Fruit fly (Drosophila melanogaster) whole organism, embryonic: ENCODE data around the gene CG5180.
A peak's percentile ranks its signal among the peaks of the same experiment; 100 is the strongest.

Experiments used
- Ada2b ChIP-seq: fragments of 200-800 bp; sonication (Bioruptor generic); IDR thresholded peaks from 2 replicates; pipeline ENCODE4 v1.3.6; 2022; ENCODE audit warnings: missing biosample characterization, missing genetic modification characterization
- Atf3 ChIP-seq: fragments of 200-800 bp; sonication (Bioruptor generic); optimal IDR thresholded peaks from 3 replicates; lab custom pipeline; 2016; ENCODE audit warnings: missing biosample characterization, missing genetic modification characterization
- CG10267 ChIP-seq: fragments of 200-800 bp; sonication (Bioruptor generic); optimal IDR thresholded peaks from 2 replicates; lab custom pipeline; 2018; ENCODE audit warnings: missing biosample characterization, mild to moderate bottlenecking, missing genetic modification characterization, moderate library complexity
- CG11093 ChIP-seq: fragments of 200-800 bp; sonication (Bioruptor generic); IDR thresholded peaks from 3 replicates; pipeline ENCODE4 v1.3.6; 2022; ENCODE audit warnings: missing biosample characterization, missing genetic modification characterization
- CG12219 ChIP-seq: fragments of 200-800 bp; sonication (Bioruptor generic); optimal IDR thresholded peaks from 3 replicates; lab custom pipeline; 2018; ENCODE audit warnings: missing biosample characterization, mild to moderate bottlenecking, missing genetic modification characterization
- CG15073 ChIP-seq: fragments of 200-800 bp; sonication (Bioruptor generic); optimal IDR thresholded peaks from 2 replicates; lab custom pipeline; 2016; ENCODE audit warnings: missing biosample characterization, missing genetic modification characterization
- CG17912 ChIP-seq: fragments of 200-800 bp; sonication (Bioruptor generic); optimal IDR thresholded peaks from 2 replicates; lab custom pipeline; 2018; ENCODE audit warnings: missing biosample characterization, mild to moderate bottlenecking, missing genetic modification characterization
- CG18619 ChIP-seq: fragments of 200-800 bp; sonication (Bioruptor generic); optimal IDR thresholded peaks from 3 replicates; lab custom pipeline; 2017; ENCODE audit warnings: missing biosample characterization, mild to moderate bottlenecking, missing genetic modification characterization
- CG18764 ChIP-seq: fragments of 200-800 bp; sonication (Bioruptor generic); optimal IDR thresholded peaks from 3 replicates; lab custom pipeline; 2016; ENCODE audit warnings: missing biosample characterization, missing genetic modification characterization
- CG3065 ChIP-seq: fragments of 200-800 bp; sonication (Bioruptor generic); optimal IDR thresholded peaks from 2 replicates; lab custom pipeline; 2016; ENCODE audit warnings: missing biosample characterization, missing genetic modification characterization
- CG3838 ChIP-seq: fragments of 200-800 bp; sonication (Bioruptor generic); optimal IDR thresholded peaks from 3 replicates; lab custom pipeline; 2016; ENCODE audit warnings: missing biosample characterization, missing genetic modification characterization
- CG3847 ChIP-seq: fragments of 200-800 bp; sonication (Bioruptor generic); IDR thresholded peaks from 2 replicates; pipeline ENCODE4 v1.3.6; 2022; ENCODE audit warnings: missing biosample characterization, missing genetic modification characterization
- CG4730 ChIP-seq: fragments of 200-800 bp; sonication (Bioruptor generic); IDR thresholded peaks from 2 replicates; pipeline ENCODE4 v1.3.6; 2022; ENCODE audit warnings: missing biosample characterization, missing genetic modification characterization
- CG6689 ChIP-seq: fragments of 200-800 bp; sonication (Bioruptor generic); IDR thresholded peaks from 2 replicates; pipeline ENCODE4 v1.3.6; 2022; ENCODE audit warnings: missing biosample characterization, missing genetic modification characterization
- CG6791 ChIP-seq: fragments of 200-800 bp; sonication (Bioruptor generic); IDR thresholded peaks from 3 replicates; pipeline ENCODE4 v1.3.6; 2022; ENCODE audit warnings: missing biosample characterization, missing genetic modification characterization; ENCODE audit not compliant: partially characterized antibody
- CG7372 ChIP-seq: fragments of 200-800 bp; sonication (Bioruptor generic); IDR thresholded peaks from 2 replicates; pipeline ENCODE4 v1.3.6; 2022; ENCODE audit warnings: missing biosample characterization, missing genetic modification characterization
- CG7928 ChIP-seq: fragments of 200-800 bp; sonication (Bioruptor generic); optimal IDR thresholded peaks from 2 replicates; lab custom pipeline; 2017; ENCODE audit warnings: missing biosample characterization, mild to moderate bottlenecking, missing genetic modification characterization
- CG8478 ChIP-seq: fragments of >200 bp; optimal IDR thresholded peaks from 2 replicates; lab custom pipeline; 2018
- CG8944 ChIP-seq: fragments of 200-800 bp; sonication (Bioruptor generic); optimal IDR thresholded peaks from 3 replicates; lab custom pipeline; 2016; ENCODE audit warnings: missing biosample characterization, missing genetic modification characterization
- D19B ChIP-seq: fragments of 200-800 bp; sonication (Bioruptor generic); optimal IDR thresholded peaks from 2 replicates; lab custom pipeline; 2017; ENCODE audit warnings: missing biosample characterization, mild to moderate bottlenecking, missing genetic modification characterization
- Deaf1 ChIP-seq: fragments of 200-800 bp; optimal IDR thresholded peaks from 3 replicates; lab custom pipeline; 2019; ENCODE audit warnings: missing biosample characterization, mild to moderate bottlenecking, missing genetic modification characterization, moderate library complexity
- HHEX ChIP-seq: fragments of 200-800 bp; sonication (Bioruptor generic); optimal IDR thresholded peaks from 3 replicates; lab custom pipeline; 2017; ENCODE audit warnings: missing biosample characterization, mild to moderate bottlenecking, missing genetic modification characterization, missing genetic modification reagents
- HmgD ChIP-seq: fragments of 200-800 bp; sonication (Bioruptor generic); optimal IDR thresholded peaks from 3 replicates; lab custom pipeline; 2016; ENCODE audit warnings: missing biosample characterization, missing genetic modification characterization
- Hsf ChIP-seq: fragments of 200-800 bp; sonication (Bioruptor generic); optimal IDR thresholded peaks from 3 replicates; lab custom pipeline; 2016; ENCODE audit warnings: missing biosample characterization, missing genetic modification characterization
- Kr ChIP-seq: fragments of 200-800 bp; sonication (Bioruptor generic); optimal IDR thresholded peaks from 2 replicates; lab custom pipeline; 2017; ENCODE audit warnings: missing biosample characterization, mild to moderate bottlenecking, missing genetic modification characterization
- MBD-R2 ChIP-seq: fragments of 200-800 bp; sonication (Bioruptor generic); IDR thresholded peaks from 2 replicates; pipeline ENCODE4 v1.3.6; 2022; ENCODE audit warnings: missing biosample characterization, missing genetic modification characterization
- Med ChIP-seq: fragments of 200-800 bp; sonication (Bioruptor generic); peaks from one replicate; lab custom pipeline; 2016; ENCODE audit warnings: missing biosample characterization, missing genetic modification characterization, mild to moderate bottlenecking, inconsistent platforms, moderate library complexity
- Mes4 ChIP-seq: fragments of 200-800 bp; sonication (Bioruptor generic); optimal IDR thresholded peaks from 2 replicates; lab custom pipeline; 2016; ENCODE audit warnings: missing biosample characterization, missing genetic modification characterization
- Mrtf ChIP-seq: fragments of 200-800 bp; sonication (Bioruptor generic); IDR thresholded peaks from 3 replicates; pipeline ENCODE4 v1.3.6; 2022; ENCODE audit warnings: missing biosample characterization, missing genetic modification characterization
- Optix ChIP-seq: fragments of 200-800 bp; sonication (Bioruptor generic); IDR thresholded peaks from 3 replicates; pipeline ENCODE4 v1.3.6; 2022; ENCODE audit warnings: missing biosample characterization, missing genetic modification characterization
- amos ChIP-seq: fragments of 200-800 bp; sonication (Bioruptor generic); IDR thresholded peaks from 2 replicates; pipeline ENCODE4 v1.3.6; 2022; ENCODE audit warnings: missing biosample characterization, missing genetic modification characterization; ENCODE audit not compliant: partially characterized antibody
- ap ChIP-seq: fragments of 200-800 bp; sonication (Bioruptor generic); IDR thresholded peaks from 2 replicates; pipeline ENCODE4 v1.3.6; 2022; ENCODE audit warnings: missing biosample characterization, missing genetic modification characterization
- crp ChIP-seq, 2 experiments: fragments of 200-800 bp; sonication (Bioruptor generic); optimal IDR thresholded peaks; 2 replicates in 1 of 2; 3 replicates in 1 of 2; lab custom pipeline; 2017; ENCODE audit warnings: missing biosample characterization in 2 of 2, missing genetic modification characterization in 2 of 2, mild to moderate bottlenecking in 1 of 2, moderate library complexity in 1 of 2
- dmrt11E ChIP-seq: fragments of 200-800 bp; sonication (Bioruptor generic); optimal IDR thresholded peaks from 3 replicates; lab custom pipeline; 2018; ENCODE audit warnings: missing biosample characterization, mild to moderate bottlenecking, missing genetic modification characterization, moderate library complexity
- dpn ChIP-seq, 2 experiments: fragments of 200-800 bp; sonication (Bioruptor generic); optimal IDR thresholded peaks; 3 replicates each; lab custom pipeline; 2016; ENCODE audit warnings: missing biosample characterization in 2 of 2, missing genetic modification characterization in 2 of 2
- fd96Cb ChIP-seq: fragments of 200-800 bp; sonication (Bioruptor generic); optimal IDR thresholded peaks from 2 replicates; lab custom pipeline; 2018; ENCODE audit warnings: missing biosample characterization, mild to moderate bottlenecking, missing genetic modification characterization, moderate library complexity
- gt ChIP-seq: fragments of 200-800 bp; sonication (Bioruptor generic); IDR thresholded peaks from 2 replicates; pipeline ENCODE4 v1.3.6; 2022; ENCODE audit warnings: missing biosample characterization, missing genetic modification characterization
- hbn ChIP-seq: fragments of 200-800 bp; sonication (Bioruptor generic); IDR thresholded peaks from 2 replicates; pipeline ENCODE4 v1.3.6; 2022; ENCODE audit warnings: missing biosample characterization, missing genetic modification characterization; ENCODE audit not compliant: partially characterized antibody
- hkb ChIP-seq, 2 experiments: fragments of 200-800 bp in 1 of 2; fragments of >200 bp in 1 of 2; sonication (Bioruptor generic) in 1 of 2; IDR thresholded peaks in 1 of 2; optimal IDR thresholded peaks in 1 of 2; 2 replicates each; pipeline versions ENCODE4 v1.3.6 to Lab custom; 2017 to 2022; ENCODE audit warnings: missing biosample characterization in 1 of 2, missing genetic modification characterization in 1 of 2
- klu ChIP-seq: fragments of 200-800 bp; sonication (Bioruptor generic); IDR thresholded peaks from 2 replicates; pipeline ENCODE4 v1.3.6; 2022; ENCODE audit warnings: missing biosample characterization, missing genetic modification characterization
- lmd ChIP-seq: fragments of 200-800 bp; sonication (Bioruptor generic); IDR thresholded peaks from 2 replicates; pipeline ENCODE4 v1.3.6; 2022; ENCODE audit warnings: missing biosample characterization, missing genetic modification characterization
- maf-S ChIP-seq: fragments of 200-800 bp; sonication (Bioruptor generic); optimal IDR thresholded peaks from 2 replicates; lab custom pipeline; 2016; ENCODE audit warnings: missing biosample characterization, missing genetic modification characterization
- nom ChIP-seq: fragments of 200-800 bp; sonication (Bioruptor generic); optimal IDR thresholded peaks from 2 replicates; lab custom pipeline; 2017; ENCODE audit warnings: missing biosample characterization, missing genetic modification characterization, mild to moderate bottlenecking, moderate library complexity, missing genetic modification reagents
- psq ChIP-seq: fragments of 200-800 bp; sonication (Bioruptor generic); optimal IDR thresholded peaks from 2 replicates; lab custom pipeline; 2017; ENCODE audit warnings: missing biosample characterization, missing genetic modification characterization
- rib ChIP-seq: fragments of 200-800 bp; sonication (Bioruptor generic); IDR thresholded peaks from 2 replicates; pipeline ENCODE4 v1.3.6; 2022; ENCODE audit warnings: missing biosample characterization, missing genetic modification characterization
- run ChIP-seq: fragments of 200-800 bp; sonication (Bioruptor generic); optimal IDR thresholded peaks from 3 replicates; lab custom pipeline; 2018; ENCODE audit warnings: missing biosample characterization, mild to moderate bottlenecking, missing genetic modification characterization
- sna ChIP-seq: fragments of 200-800 bp; sonication (Bioruptor generic); IDR thresholded peaks from 2 replicates; pipeline ENCODE4 v1.3.6; 2022; ENCODE audit warnings: missing biosample characterization, missing genetic modification characterization; ENCODE audit not compliant: partially characterized antibody
- stc ChIP-seq: fragments of 200-800 bp; sonication (Bioruptor generic); IDR thresholded peaks from 2 replicates; pipeline ENCODE4 v1.3.6; 2022; ENCODE audit warnings: missing biosample characterization, missing genetic modification characterization
- trh ChIP-seq: fragments of 200-800 bp; sonication (Bioruptor generic); optimal IDR thresholded peaks from 2 replicates; lab custom pipeline; 2016; ENCODE audit warnings: missing biosample characterization, missing genetic modification characterization
- yki ChIP-seq: fragments of >200 bp; optimal IDR thresholded peaks from 3 replicates; lab custom pipeline; 2018

CG5180 gene

DNA sequence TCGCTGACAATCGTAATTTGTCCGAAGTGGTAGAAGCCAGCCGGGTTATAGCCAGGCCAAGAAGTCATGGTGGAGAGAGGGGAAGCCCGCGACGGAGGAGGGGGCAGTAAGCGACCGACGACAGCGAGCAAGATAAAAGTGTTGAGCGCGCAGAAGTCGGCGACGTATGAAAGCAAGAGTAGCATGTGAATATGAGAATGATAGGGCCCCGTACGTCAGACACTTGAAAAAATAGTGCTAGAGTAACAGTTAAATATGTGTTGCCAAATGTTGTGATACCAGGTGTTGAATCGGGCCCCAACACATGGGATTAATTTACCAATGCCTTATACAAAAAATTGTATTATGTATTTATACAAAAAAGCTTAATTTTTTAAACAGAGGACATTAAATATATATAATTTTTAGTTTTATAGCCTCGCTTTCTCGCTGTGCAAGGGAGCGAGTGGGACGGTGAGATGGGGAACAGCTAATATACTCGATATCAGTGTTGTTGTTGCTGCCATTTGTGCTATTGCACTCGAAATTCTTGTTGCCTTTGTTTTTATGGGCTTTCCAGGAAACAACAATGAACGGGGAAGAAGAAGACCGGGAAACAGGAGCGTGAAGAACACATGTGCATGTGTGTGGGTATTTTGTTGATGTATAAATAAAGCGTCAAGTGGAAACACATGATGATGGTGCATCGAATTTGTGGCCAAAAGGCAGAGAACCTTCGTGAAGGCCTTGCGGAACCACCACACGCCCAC, 7.7 kb upstream of the CG5180 start (continued):
- peak; percentile 78 for TF ChIP-seq Mrtf (GFP tag; lab: Robert Waterston, UW)
- TF ChIP-seq Atf3: peak; percentile 18
- TF ChIP-seq Optix (GFP tag; lab: Robert Waterston, UW): peak; percentile 78
- TF ChIP-seq CG12219: peak; percentile 53
- TF ChIP-seq hkb (optimal IDR thresholded peaks at IDR 0.05; lab: Kevin White, UChicago): no peak
- TF ChIP-seq hkb (GFP tag; IDR thresholded peaks at IDR 0.05; lab: Robert Waterston, UW): peak; percentile 85
- TF ChIP-seq CG8944 (GFP tag; lab: Kevin White, UChicago): no peak
- peak; percentile 41 for TF ChIP-seq CG3838 (GFP tag; lab: Kevin White, UChicago)
- TF ChIP-seq Med: peak; percentile 84
- peak; percentile 88 for TF ChIP-seq fd96Cb (tag; lab: Kevin White, UChicago)
- peak; percentile 89 for TF ChIP-seq lmd (GFP tag; lab: Robert Waterston, UW)
- TF ChIP-seq trh (GFP tag; lab: Kevin White, UChicago): peak; percentile 25
- peak; percentile 86 for TF ChIP-seq CG18619 (GFP tag; lab: Kevin White, UChicago)
- no peak for TF ChIP-seq yki (lab: Kevin White, UChicago)
- TF ChIP-seq gt (GFP tag; lab: Robert Waterston, UW): peak; percentile 40; the same call in 1 of the 2 replicates
- TF ChIP-seq crp (GFP tag; optimal IDR thresholded peaks at IDR 0.05; lab: Kevin White, UChicago): peak in 1 of 2 experiments; percentile 21
- peak; percentile 89 for TF ChIP-seq CG6689 (GFP tag; lab: Robert Waterston, UW)
- TF ChIP-seq CG7928 (GFP tag; lab: Kevin White, UChicago): peak; percentile 27
- peak; percentile 56 for TF ChIP-seq CG3065
- peak; percentile 82 for TF ChIP-seq Deaf1 (tag; lab: Kevin White, UChicago)
- TF ChIP-seq dmrt11E: peak; percentile 85
- peak; percentile 78 for TF ChIP-seq nom (GFP tag; lab: Kevin White, UChicago)
- peak; percentile 87 for TF ChIP-seq Ada2b (GFP tag; lab: Robert Waterston, UW)
- TF ChIP-seq Mes4 (GFP tag; lab: Kevin White, UChicago): peak; percentile 16
- peak; percentile 81 for TF ChIP-seq CG3847
- TF ChIP-seq CG8478 (lab: Kevin White, UChicago): no peak
- peak; percentile 77 for TF ChIP-seq CG7372 (GFP tag; lab: Robert Waterston, UW)
- TF ChIP-seq CG6791: 0 out of 3 replicates have a peak, but pooled peaks have one; percentile 5
- peak; percentile 32; the same call in 1 of the 2 replicates for TF ChIP-seq amos (GFP tag; lab: Robert Waterston, UW)
- no peak for TF ChIP-seq HmgD (GFP tag; lab: Kevin White, UChicago)
- peak; percentile 77 for TF ChIP-seq stc
- peak; percentile 71 for TF ChIP-seq klu (GFP tag; lab: Robert Waterston, UW)
- peak; percentile 62 for TF ChIP-seq MBD-R2 (GFP tag; lab: Robert Waterston, UW)
- TF ChIP-seq run (tag; lab: Kevin White, UChicago): peak; percentile 41
- no peak for TF ChIP-seq CG17912
- TF ChIP-seq CG4730 (GFP tag; lab: Robert Waterston, UW): peak; percentile 81
- TF ChIP-seq psq: peak; percentile 69
- TF ChIP-seq maf-S (GFP tag; lab: Kevin White, UChicago): no peak
- peak; percentile 67; the same call in 2 of the 3 replicates for TF ChIP-seq CG11093 (GFP tag; lab: Robert Waterston, UW)
- TF ChIP-seq CG18764 (GFP tag; lab: Kevin White, UChicago): peak; percentile 66
- TF ChIP-seq HHEX (GFP tag; lab: Kevin White, UChicago): peak; percentile 88
- TF ChIP-seq Hsf: peak; percentile 67
- no peak for TF ChIP-seq Kr (GFP tag; lab: Kevin White, UChicago)
- peak; percentile 62 for TF ChIP-seq ap (GFP tag; lab: Robert Waterston, UW)
- no peak for TF ChIP-seq hbn (GFP tag; lab: Robert Waterston, UW)
- TF ChIP-seq dpn (GFP tag; optimal IDR thresholded peaks at IDR 0.05; lab: Kevin White, UChicago): peak; percentile 20 to 78
- TF ChIP-seq sna (GFP tag; lab: Robert Waterston, UW): no peak
- TF ChIP-seq rib (GFP tag; lab: Robert Waterston, UW): peak; percentile 79
- TF ChIP-seq CG15073 (GFP tag; lab: Kevin White, UChicago): no peak
- TF ChIP-seq D19B (GFP tag; lab: Kevin White, UChicago): peak; percentile 64
- TF ChIP-seq CG10267 (tag; lab: Kevin White, UChicago): peak; percentile 83
